Fruit fly (Drosophila melanogaster) Kc167 (cell line): ENCODE measurements around the gene CG32599.

ENCODE experiments used
- Myc ChIP-seq: fragments of >200 bp; optimal IDR thresholded peaks from 2 replicates; lab custom pipeline; 2017; ENCODE audit warnings: missing external identifiers
- Sin3A ChIP-seq: fragments of >200 bp; optimal IDR thresholded peaks from 2 replicates; lab custom pipeline; 2018; ENCODE audit warnings: missing external identifiers
- h ChIP-seq: fragments of >200 bp; optimal IDR thresholded peaks from 3 replicates; lab custom pipeline; 2018; ENCODE audit warnings: missing external identifiers
- insv ChIP-seq: fragments of >200 bp; optimal IDR thresholded peaks from 3 replicates; lab custom pipeline; 2018; ENCODE audit warnings: missing external identifiers
- psq ChIP-seq: fragments of >200 bp; optimal IDR thresholded peaks from 2 replicates; lab custom pipeline; 2017; ENCODE audit warnings: missing external identifiers
- ttk ChIP-seq: sonication (Bioruptor generic); optimal IDR thresholded peaks from 2 replicates; lab custom pipeline; 2017; ENCODE audit warnings: missing external identifiers

CG32599 gene

dm6 chrX:14247035-14247786, 3.7 kb downstream of the CG32599 start, which contains the start of gene mud:
Gene mud (plus strand): TSS chrX:14247732.
- TF ChIP-seq Sin3A (no peak), ttk (no peak), h (lab: Kevin White, UChicago) (no peak), Myc (no peak), insv (no peak), psq (no peak)

dm6 chrX:14260863-14261262, 17.4 kb downstream of the CG32599 start, which contains the start of the genes CG46317 and Tat:
Gene CG46317 (plus strand): TSS chrX:14261223.
Gene Tat (plus strand): TSS chrX:14261223.
- TF ChIP-seq insv: no peak
- no peak for TF ChIP-seq ttk
- no peak for TF ChIP-seq h (lab: Kevin White, UChicago)
- TF ChIP-seq Sin3A: no peak
- no peak for TF ChIP-seq Myc
- TF ChIP-seq psq: no peak

dm6 chrX:14265149-14265548, 21.7 kb downstream of the CG32599 start:
- TF ChIP-seq insv: no peak
- no peak for TF ChIP-seq ttk
- TF ChIP-seq Myc: no peak
- TF ChIP-seq h (lab: Kevin White, UChicago): no peak
- TF ChIP-seq Sin3A: no peak
- no peak for TF ChIP-seq psq

- TF ChIP-seq Myc: no peak
- TF ChIP-seq insv: no peak
- TF ChIP-seq psq: no peak
- TF ChIP-seq Sin3A: no peak
- no peak for TF ChIP-seq ttk
- TF ChIP-seq h (lab: Kevin White, UChicago): no peak
Measured at dm6 chrX:14266075-14266474, 22.6 kb downstream of the CG32599 start, which contains the start of the genes CG13404 and na. Gene CG13404 (minus strand): TSS chrX:14266250. Gene na (plus strand): TSS chrX:14266367.

dm6 chrX:14277435-14277834, 33.9 kb downstream of the CG32599 start, which contains the start of gene Muc12Ea:
Gene Muc12Ea (plus strand): TSS chrX:14277735.
- no peak for TF ChIP-seq psq
- no peak for TF ChIP-seq ttk
- TF ChIP-seq h (lab: Kevin White, UChicago): no peak
- no peak for TF ChIP-seq Myc
- TF ChIP-seq Sin3A: no peak
- no peak for TF ChIP-seq insv

dm6 chrX:14289293-14289692, 45.8 kb downstream of the CG32599 start, which contains the start of gene CG9400:
Gene CG9400 (minus strand): TSS chrX:14289393.
- no peak for TF ChIP-seq Myc
